Worm (Caenorhabditis elegans) whole organism, L4 larva: ENCODE measurements around the gene srx-20.
A peak's percentile ranks its signal among the peaks of the same experiment; 100 is the strongest.

Source experiments
- ZK546.5 ChIP-seq, 2 experiments: sonication (generic microtip); optimal IDR thresholded peaks; 2 replicates each; lab custom pipeline; 2017; ENCODE audit warnings: missing biosample characterization in 2 of 2, missing genetic modification characterization in 2 of 2
- lin-38 ChIP-seq: fragments of 200-800 bp; sonication (Bioruptor generic); IDR thresholded peaks from 2 replicates; pipeline ENCODE4 v1.3.6; 2022; ENCODE audit warnings: missing genetic modification reagents, missing genetic modification characterization, missing compliant biosample characterization

Gene srx-20

DNA sequence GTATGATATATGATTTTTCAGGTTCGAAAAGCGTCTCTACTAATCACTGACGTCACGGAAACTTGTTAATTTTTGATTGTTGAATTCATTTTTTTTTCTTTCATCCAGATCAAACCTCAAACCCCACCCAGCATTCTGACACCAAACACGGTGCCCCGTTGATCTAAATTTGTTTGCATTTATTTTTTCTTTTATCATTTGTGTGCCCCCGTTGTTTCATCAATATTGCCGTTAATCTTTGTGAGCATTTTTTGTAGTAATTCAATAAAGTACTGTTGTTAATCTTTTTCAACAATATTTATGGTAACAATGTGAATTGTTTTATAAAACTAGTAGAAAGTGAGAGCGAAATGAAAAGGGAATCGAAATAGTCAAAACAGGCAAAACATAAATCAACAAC lies 48.9 kb downstream of the srx-20 start:
- TF ChIP-seq ZK546.5 (tag; optimal IDR thresholded peaks at IDR 0.05; lab: Kevin White, UChicago) (no peak), lin-38 (0 out of 2 replicates have a peak, but pooled peaks have one; percentile 24)
